Fruit fly (Drosophila melanogaster): Measurements from ENCODE around the gene CG8191.

dm6 chrX:15712409-15712808 is 19.6 kb upstream of the CG8191 start, which contains the start of gene HUWE1:
- TF ChIP-seq CG3919 (GFP tag; optimal IDR thresholded peaks at IDR 0.05) (no peak), dac (GFP tag; optimal IDR thresholded peaks at IDR 0.05) (no peak), CG6792 (GFP tag; optimal IDR thresholded peaks at IDR 0.05) (no peak)

Measured in whole organism, prepupa.